Worm (Caenorhabditis elegans) whole organism, midembryonic: ENCODE results near the gene T09B9.4.

Experiments
- T22C8.4 ChIP-seq: fragments of 200-800 bp; sonication (Bioruptor generic); IDR thresholded peaks from 2 replicates; pipeline ENCODE4 v1.3.6; 2022; ENCODE audit warnings: missing genetic modification characterization, missing compliant biosample characterization
- cog-1 ChIP-seq: sonication (generic microtip); optimal IDR thresholded peaks from 2 replicates; lab custom pipeline; 2016; ENCODE audit warnings: missing genetic modification characterization, missing compliant biosample characterization
- flt-1 ChIP-seq: fragments of 200-800 bp; sonication (Bioruptor generic); IDR thresholded peaks from 2 replicates; pipeline ENCODE4 v1.3.6; 2022; ENCODE audit warnings: missing genetic modification characterization, missing compliant biosample characterization
- klf-2 ChIP-seq: fragments of 200-800 bp; sonication (Bioruptor generic); conservative IDR thresholded peaks from 2 replicates; pipeline ENCODE4 v1.3.6; 2022; ENCODE audit warnings: missing genetic modification reagents, missing genetic modification characterization, missing compliant biosample characterization
- med-1 ChIP-seq: sonication (generic microtip); optimal IDR thresholded peaks from 2 replicates; lab custom pipeline; 2017; ENCODE audit warnings: missing genetic modification characterization, mild to moderate bottlenecking, missing compliant biosample characterization, antibody characterized with exemption, missing genetic modification reagents; ENCODE audit not compliant: insufficient read depth
- ref-1 ChIP-seq: fragments of 200-800 bp; sonication (Bioruptor generic); conservative IDR thresholded peaks from 2 replicates; pipeline ENCODE4 v1.3.6; 2022; ENCODE audit warnings: missing genetic modification reagents, missing genetic modification characterization, missing compliant biosample characterization
- tab-1 ChIP-seq: fragments of 200-800 bp; sonication (Bioruptor generic); IDR thresholded peaks from 2 replicates; pipeline ENCODE4 v1.3.6; 2022; ENCODE audit warnings: missing genetic modification characterization, missing compliant biosample characterization
- ztf-23 ChIP-seq: fragments of 200-800 bp; sonication (Bioruptor generic); IDR thresholded peaks from 2 replicates; pipeline ENCODE4 v1.3.6; 2022; ENCODE audit warnings: missing genetic modification reagents, missing genetic modification characterization, missing compliant biosample characterization
- ztf-29 ChIP-seq: fragments of 200-800 bp; sonication (Bioruptor generic); IDR thresholded peaks from 2 replicates; pipeline ENCODE4 v1.3.6; 2022; ENCODE audit warnings: missing genetic modification reagents, missing genetic modification characterization, missing compliant biosample characterization

Gene T09B9.4

ce11 chrX:9796063-9796462 is 21.9 kb upstream of the T09B9.4 start:
- no peak for TF ChIP-seq ztf-29 (GFP tag; lab: Robert Waterston, UW)
- no peak for TF ChIP-seq T22C8.4 (GFP tag; lab: Robert Waterston, UW)
- no peak for TF ChIP-seq ref-1
- no peak for TF ChIP-seq klf-2 (GFP tag; lab: Robert Waterston, UW)
- no peak for TF ChIP-seq ztf-23
- TF ChIP-seq flt-1 (GFP tag; lab: Robert Waterston, UW), result no peak
- no peak for TF ChIP-seq med-1
- TF ChIP-seq tab-1, result no peak
- no peak for TF ChIP-seq cog-1 (tag; lab: Kevin White, UChicago)

ce11 chrX:9795579-9795978 is 21.4 kb upstream of the T09B9.4 start:
- TF ChIP-seq med-1 (no peak), cog-1 (tag; lab: Kevin White, UChicago) (no peak), ref-1 (no peak), klf-2 (GFP tag; lab: Robert Waterston, UW) (no peak), T22C8.4 (GFP tag; lab: Robert Waterston, UW) (no peak), ztf-29 (GFP tag; lab: Robert Waterston, UW) (no peak), ztf-23 (no peak), flt-1 (GFP tag; lab: Robert Waterston, UW) (no peak)

- no peak for TF ChIP-seq ztf-29 (GFP tag; lab: Robert Waterston, UW)
- no peak for TF ChIP-seq tab-1
- no peak for TF ChIP-seq T22C8.4 (GFP tag; lab: Robert Waterston, UW)
- TF ChIP-seq ref-1, result no peak
- no peak for TF ChIP-seq klf-2 (GFP tag; lab: Robert Waterston, UW)
- TF ChIP-seq cog-1 (tag; lab: Kevin White, UChicago), result no peak
- TF ChIP-seq flt-1 (GFP tag; lab: Robert Waterston, UW), result no peak
- TF ChIP-seq med-1, result no peak
- TF ChIP-seq ztf-23, result no peak
Measured at ce11 chrX:9794173-9794572, 20.0 kb upstream of the T09B9.4 start, which contains the start of gene F36G3.2. Gene F36G3.2 (minus strand): TSS chrX:9794273.

- no peak for TF ChIP-seq flt-1 (GFP tag; lab: Robert Waterston, UW)
- TF ChIP-seq tab-1, result no peak
- TF ChIP-seq T22C8.4 (GFP tag; lab: Robert Waterston, UW), result no peak
- no peak for TF ChIP-seq med-1
- no peak for TF ChIP-seq cog-1 (tag; lab: Kevin White, UChicago)
- no peak for TF ChIP-seq klf-2 (GFP tag; lab: Robert Waterston, UW)
- TF ChIP-seq ref-1, result no peak
- TF ChIP-seq ztf-23, result no peak
- no peak for TF ChIP-seq ztf-29 (GFP tag; lab: Robert Waterston, UW)
Measured at ce11 chrX:9789110-9789509, 15.0 kb upstream of the T09B9.4 start, which contains the start of gene F36G3.1. Gene F36G3.1 (minus strand): TSS chrX:9789210.

- TF ChIP-seq ref-1 (no peak), tab-1 (no peak), ztf-23 (no peak), klf-2 (GFP tag; lab: Robert Waterston, UW) (no peak), flt-1 (GFP tag; lab: Robert Waterston, UW) (no peak), med-1 (no peak), T22C8.4 (GFP tag; lab: Robert Waterston, UW) (no peak), ztf-29 (GFP tag; lab: Robert Waterston, UW) (no peak), cog-1 (tag; lab: Kevin White, UChicago) (no peak)
Measured at ce11 chrX:9785865-9786264, 11.7 kb upstream of the T09B9.4 start.

- TF ChIP-seq ref-1, result no peak
- no peak for TF ChIP-seq med-1
- TF ChIP-seq ztf-29 (GFP tag; lab: Robert Waterston, UW), result no peak
- no peak for TF ChIP-seq klf-2 (GFP tag; lab: Robert Waterston, UW)
- no peak for TF ChIP-seq T22C8.4 (GFP tag; lab: Robert Waterston, UW)
- no peak for TF ChIP-seq flt-1 (GFP tag; lab: Robert Waterston, UW)
- TF ChIP-seq ztf-23, result no peak
- TF ChIP-seq cog-1 (tag; lab: Kevin White, UChicago), result no peak
- no peak for TF ChIP-seq tab-1
Measured at ce11 chrX:9782389-9782939, 8.3 kb upstream of the T09B9.4 start.

- TF ChIP-seq tab-1, result no peak
- TF ChIP-seq ztf-29 (GFP tag; lab: Robert Waterston, UW), result no peak
- TF ChIP-seq klf-2 (GFP tag; lab: Robert Waterston, UW), result no peak
- no peak for TF ChIP-seq T22C8.4 (GFP tag; lab: Robert Waterston, UW)
- no peak for TF ChIP-seq ref-1
- no peak for TF ChIP-seq med-1
- TF ChIP-seq flt-1 (GFP tag; lab: Robert Waterston, UW), result no peak
- TF ChIP-seq cog-1 (tag; lab: Kevin White, UChicago), result no peak
- TF ChIP-seq ztf-23, result no peak
Measured at ce11 chrX:9777481-9777880, 3.3 kb upstream of the T09B9.4 start, which contains the start of gene T09B9.5. Gene T09B9.5 (plus strand): TSS chrX:9777781.

- TF ChIP-seq ztf-29 (GFP tag; lab: Robert Waterston, UW), result no peak
- no peak for TF ChIP-seq tab-1
- TF ChIP-seq med-1, result no peak
- no peak for TF ChIP-seq klf-2 (GFP tag; lab: Robert Waterston, UW)
- TF ChIP-seq cog-1 (tag; lab: Kevin White, UChicago), result no peak
- no peak for TF ChIP-seq flt-1 (GFP tag; lab: Robert Waterston, UW)
- TF ChIP-seq T22C8.4 (GFP tag; lab: Robert Waterston, UW), result no peak
- no peak for TF ChIP-seq ztf-23
- no peak for TF ChIP-seq ref-1
Measured at ce11 chrX:9764822-9765221, 9.3 kb downstream of the T09B9.4 start, which contains the start of gene slc-17.9. Gene slc-17.9 (minus strand): TSS chrX:9764922.

ce11 chrX:9763903-9764302 is 10.2 kb downstream of the T09B9.4 start:
- TF ChIP-seq ztf-29 (GFP tag; lab: Robert Waterston, UW) (no peak), cog-1 (tag; lab: Kevin White, UChicago) (no peak), T22C8.4 (GFP tag; lab: Robert Waterston, UW) (no peak), klf-2 (GFP tag; lab: Robert Waterston, UW) (no peak), ztf-23 (no peak), tab-1 (no peak), ref-1 (no peak)

ce11 chrX:9761266-9761665 is 12.9 kb downstream of the T09B9.4 start, which contains the start of gene T09B9.3:
Gene T09B9.3 (minus strand): TSS chrX:9761366.
- TF ChIP-seq flt-1 (GFP tag; lab: Robert Waterston, UW), result no peak
- no peak for TF ChIP-seq T22C8.4 (GFP tag; lab: Robert Waterston, UW)
